Fruit fly (Drosophila melanogaster) whole organism, embryonic: ENCODE results near the gene Taf2.

ENCODE experiments used
- Abd-B ChIP-seq: fragments of 200-800 bp; sonication (Bioruptor generic); optimal IDR thresholded peaks from 2 replicates; lab custom pipeline; 2018; ENCODE audit warnings: missing biosample characterization, mild to moderate bottlenecking, missing genetic modification characterization, moderate library complexity
- CG10147 ChIP-seq: fragments of 200-800 bp; sonication (Bioruptor generic); optimal IDR thresholded peaks from 2 replicates; lab custom pipeline; 2019; ENCODE audit warnings: missing biosample characterization, mild to moderate bottlenecking, missing genetic modification characterization, moderate library complexity
- CG11504 ChIP-seq: fragments of 200-800 bp; sonication (Bioruptor generic); optimal IDR thresholded peaks from 3 replicates; lab custom pipeline; 2019; ENCODE audit warnings: missing biosample characterization, mild to moderate bottlenecking, missing genetic modification characterization, moderate library complexity
- CG12659 ChIP-seq: fragments of 200-800 bp; sonication (Bioruptor generic); optimal IDR thresholded peaks from 3 replicates; lab custom pipeline; 2017; ENCODE audit warnings: mild to moderate bottlenecking, missing biosample characterization, missing genetic modification reagents, missing genetic modification characterization
- CG14965 ChIP-seq: fragments of 200-800 bp; sonication (Bioruptor generic); optimal IDR thresholded peaks from 2 replicates; lab custom pipeline; 2016; ENCODE audit warnings: missing biosample characterization, missing genetic modification characterization, borderline replicate concordance
- CG17802 ChIP-seq: fragments of 200-800 bp; sonication (Bioruptor generic); optimal IDR thresholded peaks from 2 replicates; lab custom pipeline; 2018; ENCODE audit warnings: missing biosample characterization, mild to moderate bottlenecking, missing genetic modification characterization, moderate library complexity
- CG17912 ChIP-seq: fragments of 200-800 bp; sonication (Bioruptor generic); optimal IDR thresholded peaks from 2 replicates; lab custom pipeline; 2018; ENCODE audit warnings: missing biosample characterization, mild to moderate bottlenecking, missing genetic modification characterization
- CG18011 ChIP-seq: fragments of 200-800 bp; sonication (Bioruptor generic); optimal IDR thresholded peaks from 2 replicates; lab custom pipeline; 2017; ENCODE audit warnings: missing biosample characterization, missing genetic modification characterization, mild to moderate bottlenecking, moderate library complexity, missing genotype
- CG18599 ChIP-seq: fragments of 200-800 bp; sonication (Bioruptor generic); optimal IDR thresholded peaks from 3 replicates; lab custom pipeline; 2017; ENCODE audit warnings: missing biosample characterization, missing genetic modification characterization, mild to moderate bottlenecking, moderate library complexity, missing genetic modification reagents
- CG18764 ChIP-seq: fragments of 200-800 bp; sonication (Bioruptor generic); optimal IDR thresholded peaks from 3 replicates; lab custom pipeline; 2016; ENCODE audit warnings: missing biosample characterization, missing genetic modification characterization
- CG31441 ChIP-seq: fragments of 200-800 bp; sonication (Bioruptor generic); IDR thresholded peaks from 2 replicates; pipeline ENCODE4 v1.3.6; 2022; ENCODE audit warnings: missing biosample characterization, missing genetic modification characterization
- CG3838 ChIP-seq: fragments of 200-800 bp; sonication (Bioruptor generic); optimal IDR thresholded peaks from 3 replicates; lab custom pipeline; 2016; ENCODE audit warnings: missing biosample characterization, missing genetic modification characterization
- CG4820 ChIP-seq: fragments of 200-800 bp; sonication (Bioruptor generic); optimal IDR thresholded peaks from 3 replicates; lab custom pipeline; 2016; ENCODE audit warnings: missing biosample characterization, missing genetic modification characterization
- CG5180 ChIP-seq: fragments of 200-800 bp; sonication (Bioruptor generic); optimal IDR thresholded peaks from 3 replicates; lab custom pipeline; 2017; ENCODE audit warnings: missing biosample characterization, missing genetic modification characterization, mild to moderate bottlenecking, moderate library complexity, missing genetic modification reagents
- CG6254 ChIP-seq: fragments of 200-800 bp; sonication (Bioruptor generic); optimal IDR thresholded peaks from 3 replicates; lab custom pipeline; 2017; ENCODE audit warnings: mild to moderate bottlenecking, missing biosample characterization, missing genetic modification reagents, missing genetic modification characterization
- CG6654 ChIP-seq: fragments of 200-800 bp; sonication (Bioruptor generic); optimal IDR thresholded peaks from 2 replicates; lab custom pipeline; 2017; ENCODE audit warnings: missing biosample characterization, mild to moderate bottlenecking, missing genetic modification characterization
- CG6765 ChIP-seq: fragments of 200-800 bp; sonication (Bioruptor generic); optimal IDR thresholded peaks from 3 replicates; lab custom pipeline; 2017; ENCODE audit warnings: missing biosample characterization, mild to moderate bottlenecking, missing genetic modification characterization
- CG6854 ChIP-seq: fragments of 200-800 bp; sonication (Bioruptor generic); optimal IDR thresholded peaks from 3 replicates; lab custom pipeline; 2017; ENCODE audit warnings: missing biosample characterization, mild to moderate bottlenecking, missing genetic modification characterization
- CG8281 ChIP-seq: fragments of 200-800 bp; sonication (Bioruptor generic); optimal IDR thresholded peaks from 2 replicates; lab custom pipeline; 2018; ENCODE audit warnings: missing biosample characterization, mild to moderate bottlenecking, missing genetic modification characterization, moderate library complexity
- CG8359 ChIP-seq: fragments of 200-800 bp; sonication (Bioruptor generic); optimal IDR thresholded peaks from 2 replicates; lab custom pipeline; 2017; ENCODE audit warnings: missing biosample characterization, mild to moderate bottlenecking, missing genetic modification characterization, borderline replicate concordance
- CG8478 ChIP-seq: fragments of >200 bp; optimal IDR thresholded peaks from 2 replicates; lab custom pipeline; 2018
- CG9609 ChIP-seq: fragments of 200-800 bp; sonication (Bioruptor generic); optimal IDR thresholded peaks from 3 replicates; lab custom pipeline; 2016; ENCODE audit warnings: missing biosample characterization, missing genetic modification characterization
- Fer1 ChIP-seq: fragments of 200-800 bp; sonication (Bioruptor generic); optimal IDR thresholded peaks from 2 replicates; lab custom pipeline; 2017; ENCODE audit warnings: missing biosample characterization, mild to moderate bottlenecking, missing genetic modification characterization
- HLH54F ChIP-seq: fragments of 200-800 bp; sonication (Bioruptor generic); optimal IDR thresholded peaks from 3 replicates; lab custom pipeline; 2016; ENCODE audit warnings: missing biosample characterization, missing genetic modification characterization
- Hr51 ChIP-seq, 2 experiments: fragments of 200-800 bp; sonication (Bioruptor generic); optimal IDR thresholded peaks; 2 replicates in 1 of 2; 3 replicates in 1 of 2; lab custom pipeline; 2016 to 2018; ENCODE audit warnings: missing biosample characterization in 2 of 2, missing genetic modification characterization in 2 of 2, mild to moderate bottlenecking in 1 of 2, moderate library complexity in 1 of 2
- MESR4 ChIP-seq: fragments of 200-800 bp; sonication (Bioruptor generic); optimal IDR thresholded peaks from 2 replicates; lab custom pipeline; 2018; ENCODE audit warnings: missing biosample characterization, mild to moderate bottlenecking, missing genetic modification characterization, moderate library complexity
- NfI ChIP-seq: fragments of 200-800 bp; sonication (Bioruptor generic); optimal IDR thresholded peaks from 3 replicates; lab custom pipeline; 2018; ENCODE audit warnings: missing biosample characterization, mild to moderate bottlenecking, missing genetic modification characterization, moderate library complexity
- Ssrp ChIP-seq: fragments of 200-800 bp; sonication (Bioruptor generic); optimal IDR thresholded peaks from 2 replicates; lab custom pipeline; 2018; ENCODE audit warnings: missing biosample characterization, mild to moderate bottlenecking, missing genetic modification characterization, moderate library complexity
- TFAM ChIP-seq: fragments of 200-800 bp; sonication (Bioruptor generic); optimal IDR thresholded peaks from 2 replicates; lab custom pipeline; 2017; ENCODE audit warnings: missing biosample characterization, missing genetic modification characterization, inconsistent platforms
- Taf1 ChIP-seq: fragments of 200-800 bp; sonication (Bioruptor generic); IDR thresholded peaks from 2 replicates; pipeline ENCODE4 v1.3.6; 2022; ENCODE audit warnings: missing biosample characterization, missing genetic modification characterization
- bigmax ChIP-seq: fragments of 200-800 bp; sonication (Bioruptor generic); optimal IDR thresholded peaks from 2 replicates; lab custom pipeline; 2018; ENCODE audit warnings: missing biosample characterization, mild to moderate bottlenecking, missing genetic modification characterization
- bsh ChIP-seq, 2 experiments: fragments of 200-800 bp; sonication (Bioruptor generic); optimal IDR thresholded peaks; 2 replicates each; lab custom pipeline; 2017 to 2018; ENCODE audit warnings: mild to moderate bottlenecking in 2 of 2, missing biosample characterization in 2 of 2, missing genetic modification characterization in 2 of 2, moderate library complexity in 1 of 2
- dysf ChIP-seq: fragments of 200-800 bp; sonication (Bioruptor generic); IDR thresholded peaks from 3 replicates; pipeline ENCODE4 v1.3.6; 2022; ENCODE audit warnings: missing biosample characterization, missing genetic modification characterization
- en ChIP-seq: fragments of 200-800 bp; sonication (Bioruptor generic); optimal IDR thresholded peaks from 2 replicates; lab custom pipeline; 2016; ENCODE audit warnings: missing biosample characterization, missing genetic modification characterization
- exex ChIP-seq: fragments of 200-800 bp; sonication (Bioruptor generic); optimal IDR thresholded peaks from 4 replicates; lab custom pipeline; 2018; ENCODE audit warnings: missing biosample characterization, mild to moderate bottlenecking, missing genetic modification characterization, moderate library complexity
- fd64A ChIP-seq: fragments of 200-800 bp; sonication (Bioruptor generic); optimal IDR thresholded peaks from 3 replicates; lab custom pipeline; 2018; ENCODE audit warnings: missing biosample characterization, mild to moderate bottlenecking, missing genetic modification characterization
- fd96Cb ChIP-seq: fragments of 200-800 bp; sonication (Bioruptor generic); optimal IDR thresholded peaks from 2 replicates; lab custom pipeline; 2018; ENCODE audit warnings: missing biosample characterization, mild to moderate bottlenecking, missing genetic modification characterization, moderate library complexity
- jigr1 ChIP-seq: fragments of 200-800 bp; sonication (Bioruptor generic); IDR thresholded peaks from 3 replicates; pipeline ENCODE4 v1.3.6; 2022; ENCODE audit warnings: missing biosample characterization, missing genetic modification characterization
- ken ChIP-seq: fragments of 200-800 bp; sonication (Bioruptor generic); IDR thresholded peaks from 3 replicates; pipeline ENCODE4 v1.3.6; 2022; ENCODE audit warnings: missing biosample characterization, missing genetic modification characterization
- lmd ChIP-seq: fragments of 200-800 bp; sonication (Bioruptor generic); IDR thresholded peaks from 2 replicates; pipeline ENCODE4 v1.3.6; 2022; ENCODE audit warnings: missing biosample characterization, missing genetic modification characterization
- mam ChIP-seq: fragments of 200-800 bp; sonication (Bioruptor generic); optimal IDR thresholded peaks from 3 replicates; lab custom pipeline; 2016; ENCODE audit warnings: missing biosample characterization, missing genetic modification characterization
- mirr ChIP-seq: fragments of 200-800 bp; sonication (Bioruptor generic); optimal IDR thresholded peaks from 3 replicates; lab custom pipeline; 2018; ENCODE audit warnings: missing biosample characterization, mild to moderate bottlenecking, missing genetic modification characterization
- onecut ChIP-seq: fragments of 200-800 bp; sonication (Bioruptor generic); IDR thresholded peaks from 2 replicates; pipeline ENCODE4 v1.3.6; 2022; ENCODE audit warnings: missing biosample characterization, missing genetic modification characterization
- pzg ChIP-seq: fragments of 200-800 bp; sonication (Bioruptor generic); optimal IDR thresholded peaks from 3 replicates; lab custom pipeline; 2018; ENCODE audit warnings: missing biosample characterization, mild to moderate bottlenecking, missing genetic modification characterization, moderate library complexity
- row ChIP-seq: fragments of 200-800 bp; sonication (Bioruptor generic); IDR thresholded peaks from 3 replicates; pipeline ENCODE4 v1.3.6; 2022; ENCODE audit warnings: missing biosample characterization, missing genetic modification characterization
- slou ChIP-seq: fragments of 200-800 bp; sonication (Bioruptor generic); optimal IDR thresholded peaks from 3 replicates; lab custom pipeline; 2016; ENCODE audit warnings: missing biosample characterization, missing genetic modification characterization
- sug ChIP-seq: fragments of 200-800 bp; optimal IDR thresholded peaks from 2 replicates; lab custom pipeline; 2019; ENCODE audit warnings: missing biosample characterization, mild to moderate bottlenecking, missing genetic modification characterization, moderate library complexity
- trem ChIP-seq: fragments of 200-800 bp; optimal IDR thresholded peaks from 3 replicates; lab custom pipeline; 2019; ENCODE audit warnings: missing biosample characterization, mild to moderate bottlenecking, missing genetic modification characterization, moderate library complexity

Gene Taf2

dm6 chr3L:9854583-9855519, 33.6 kb downstream of the Taf2 start, which contains the start of gene RasGAP1 (continued):
- TF ChIP-seq sug (tag; lab: Kevin White, UChicago) (peak; percentile 22), row (GFP tag; lab: Robert Waterston, UW) (peak; percentile 11; the same call in 2 of the 3 replicates), CG9609 (GFP tag; lab: Kevin White, UChicago) (no peak), CG18764 (GFP tag; lab: Kevin White, UChicago) (no peak), pzg (peak; percentile 66), jigr1 (GFP tag; lab: Robert Waterston, UW) (no peak), mirr (no peak), Fer1 (GFP tag; lab: Kevin White, UChicago) (peak; percentile 23), CG5180 (peak; percentile 46), onecut (no peak), MESR4 (GFP tag; lab: Kevin White, UChicago) (peak; percentile 11), CG12659 (peak; percentile 36), CG4820 (GFP tag; lab: Kevin White, UChicago) (no peak), trem (tag; lab: Kevin White, UChicago) (no peak), CG18011 (GFP tag; lab: Kevin White, UChicago) (peak; percentile 98), lmd (GFP tag; lab: Robert Waterston, UW) (no peak), mam (no peak), NfI (GFP tag; lab: Kevin White, UChicago) (no peak), CG17802 (tag; lab: Kevin White, UChicago) (peak; percentile 11), CG8359 (GFP tag; lab: Kevin White, UChicago) (no peak), HLH54F (peak; percentile 4), fd96Cb (tag; lab: Kevin White, UChicago) (no peak), TFAM (GFP tag; lab: Kevin White, UChicago) (no peak), bigmax (no peak), dysf (GFP tag; lab: Robert Waterston, UW) (no peak), CG8478 (peak; percentile 72), CG18599 (GFP tag; lab: Kevin White, UChicago) (no peak), ken (GFP tag; lab: Robert Waterston, UW) (peak; percentile 35; the same call in 2 of the 3 replicates), CG11504 (tag; lab: Kevin White, UChicago) (peak; percentile 60), fd64A (GFP tag; lab: Kevin White, UChicago) (no peak), en (no peak), Hr51 (GFP tag; optimal IDR thresholded peaks at IDR 0.05; lab: Kevin White, UChicago) (no peak), CG6765 (GFP tag; lab: Kevin White, UChicago) (no peak), CG6854 (no peak), CG6254 (GFP tag; lab: Kevin White, UChicago) (peak; percentile 13), exex (tag; lab: Kevin White, UChicago) (no peak), CG3838 (GFP tag; lab: Kevin White, UChicago) (no peak), slou (GFP tag; lab: Kevin White, UChicago) (no peak), CG17912 (GFP tag; lab: Kevin White, UChicago) (no peak), Abd-B (peak; percentile 15), Ssrp (tag; lab: Kevin White, UChicago) (no peak), CG14965 (GFP tag; lab: Kevin White, UChicago) (no peak), CG10147 (no peak), CG31441 (GFP tag; lab: Robert Waterston, UW) (no peak), CG8281 (tag; lab: Kevin White, UChicago) (no peak), bsh (GFP tag; optimal IDR thresholded peaks at IDR 0.05; lab: Kevin White, UChicago) (no peak), CG6654 (GFP tag; lab: Kevin White, UChicago) (no peak), Taf1 (GFP tag; lab: Robert Waterston, UW) (0 out of 2 replicates have a peak, but pooled peaks have one; percentile 7)
